Worm (Caenorhabditis elegans): ENCODE data around the gene Y41G9A.10.

Gene Y41G9A.10

DNA sequence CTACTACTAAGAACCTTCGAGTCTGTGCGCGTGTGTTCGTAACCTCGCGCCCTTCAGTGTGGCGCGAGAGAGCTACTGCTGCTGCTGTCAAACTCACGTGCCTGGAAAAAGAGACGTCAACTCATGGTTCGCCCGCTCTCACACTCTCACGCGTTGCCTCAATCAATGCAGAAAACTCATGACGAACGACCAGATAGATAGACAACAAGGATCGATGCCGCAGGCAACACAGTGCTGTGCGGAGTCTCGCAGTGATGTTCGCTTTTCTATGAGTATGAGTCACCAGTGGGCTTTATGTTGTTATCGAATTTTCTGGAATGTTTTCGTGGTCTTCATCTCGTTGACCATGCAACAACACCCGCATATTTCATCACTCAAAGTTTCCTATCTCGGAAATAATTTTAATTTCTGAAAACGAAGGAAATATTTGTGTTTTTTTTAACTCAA is 25.2 kb upstream of the Y41G9A.10 start (continued):
- TF ChIP-seq nhr-10 (tag; optimal IDR thresholded peaks at IDR 0.05) (peak; percentile 90), zfp-3 (GFP tag; conservative IDR thresholded peaks at IDR 0.05) (peak; percentile 76), duxl-1 (tag; optimal IDR thresholded peaks at IDR 0.05; ENCODE audit: poor library complexity) (no peak), unc-39 (tag; optimal IDR thresholded peaks at IDR 0.05) (no peak), gei-8 (GFP tag; optimal IDR thresholded peaks at IDR 0.05) (peak; percentile 52), zag-1 (tag; optimal IDR thresholded peaks at IDR 0.05) (no peak), unc-130 (GFP tag; optimal IDR thresholded peaks at IDR 0.05) (no peak), nhr-6 (tag; optimal IDR thresholded peaks at IDR 0.05) (peak; percentile 33), zip-2 (tag; optimal IDR thresholded peaks at IDR 0.05) (no peak), dmd-8 (GFP tag; IDR thresholded peaks at IDR 0.05) (no peak), F26F4.8 (GFP tag; conservative IDR thresholded peaks at IDR 0.05) (no peak), lin-29 (GFP tag; IDR thresholded peaks at IDR 0.05) (no peak; the same call in 1 of the 2 replicates), ceh-44 (GFP tag; IDR thresholded peaks at IDR 0.05) (no peak), dpl-1 (GFP tag; optimal IDR thresholded peaks at IDR 0.05) (peak; percentile 6), ama-1 (optimal IDR thresholded peaks at IDR 0.05) (no peak), dmd-9 (GFP tag; IDR thresholded peaks at IDR 0.05) (no peak), fos-1 (tag; optimal IDR thresholded peaks at IDR 0.05) (no peak), nhr-48 (tag; optimal IDR thresholded peaks at IDR 0.05) (peak; percentile 74), madf-9 (GFP tag; conservative IDR thresholded peaks at IDR 0.05) (peak; percentile 54; the same call in 1 of the 2 replicates), daf-12 (tag; optimal IDR thresholded peaks at IDR 0.05) (no peak), F49E8.2 (tag; optimal IDR thresholded peaks at IDR 0.05; ENCODE audit: borderline replicate concordance) (no peak), nhr-102 (tag; optimal IDR thresholded peaks at IDR 0.05) (peak; percentile 58), hmg-1.1 (GFP tag; IDR thresholded peaks at IDR 0.05) (peak; percentile 76), D1046.2 (GFP tag; IDR thresholded peaks at IDR 0.05) (0 out of 2 replicates have a peak, but pooled peaks have one; percentile 29), mes-2 (tag; optimal IDR thresholded peaks at IDR 0.05; ENCODE audit: poor library complexity, severe bottlenecking) (peak; percentile 70), mep-1 (tag; optimal IDR thresholded peaks at IDR 0.05) (peak; percentile 81), unc-62 (GFP tag; optimal IDR thresholded peaks at IDR 0.05 in 1 of 2) (peak; percentile 61 to 100), unc-62 (tag; optimal IDR thresholded peaks at IDR 0.05) (peak; percentile 76), jun-1 (tag; optimal IDR thresholded peaks at IDR 0.05) (peak; percentile 63), Y5F2A.4 (GFP tag; optimal IDR thresholded peaks at IDR 0.05) (no peak), mxl-2 (GFP tag; conservative IDR thresholded peaks at IDR 0.05) (0 out of 2 replicates have a peak, but pooled peaks have one; percentile 52), lin-13 (GFP tag; optimal IDR thresholded peaks at IDR 0.05) (peak; percentile 62), lin-38 (GFP tag; IDR thresholded peaks at IDR 0.05) (peak; percentile 40), ztf-11 (tag; optimal IDR thresholded peaks at IDR 0.05) (no peak), ZK546.5 (tag; optimal IDR thresholded peaks at IDR 0.05) (no peak), Y48G9A.11 (GFP tag; IDR thresholded peaks at IDR 0.05) (no peak), fkh-10 (GFP tag; optimal IDR thresholded peaks at IDR 0.05) (peak; percentile 75), lin-39 (tag; optimal IDR thresholded peaks at IDR 0.05) (no peak), T20F7.1 (GFP tag; optimal IDR thresholded peaks at IDR 0.05) (peak; percentile 63), F44E2.7 (GFP tag; IDR thresholded peaks at IDR 0.05) (no peak), ceh-62 (tag; optimal IDR thresholded peaks at IDR 0.05) (no peak), zfp-2 (tag; optimal IDR thresholded peaks at IDR 0.05) (no peak), zip-11 (GFP tag; IDR thresholded peaks at IDR 0.05) (no peak), nhr-77 (tag; optimal IDR thresholded peaks at IDR 0.05) (peak; percentile 43), T26A8.4 (GFP tag; IDR thresholded peaks at IDR 0.05) (peak; percentile 70), arid-1 (GFP tag; conservative IDR thresholded peaks at IDR 0.05) (peak; percentile 26; the same call in 1 of the 2 replicates), skn-1 (tag; optimal IDR thresholded peaks at IDR 0.05) (no peak), aly-2 (tag; optimal IDR thresholded peaks at IDR 0.05) (no peak), spr-3 (GFP tag; optimal IDR thresholded peaks at IDR 0.05) (peak; percentile 3), snpc-1.2 (GFP tag; IDR thresholded peaks at IDR 0.05) (0 out of 2 replicates have a peak, but pooled peaks have one; percentile 19), set-16 (GFP tag; IDR thresholded peaks at IDR 0.05) (peak; percentile 93), ctbp-1 (GFP tag; IDR thresholded peaks at IDR 0.05) (peak; percentile 91)

Measured in whole organism, L4 larva.